Fruit fly (Drosophila melanogaster): ENCODE results near the gene pot.

Gene pot

DNA sequence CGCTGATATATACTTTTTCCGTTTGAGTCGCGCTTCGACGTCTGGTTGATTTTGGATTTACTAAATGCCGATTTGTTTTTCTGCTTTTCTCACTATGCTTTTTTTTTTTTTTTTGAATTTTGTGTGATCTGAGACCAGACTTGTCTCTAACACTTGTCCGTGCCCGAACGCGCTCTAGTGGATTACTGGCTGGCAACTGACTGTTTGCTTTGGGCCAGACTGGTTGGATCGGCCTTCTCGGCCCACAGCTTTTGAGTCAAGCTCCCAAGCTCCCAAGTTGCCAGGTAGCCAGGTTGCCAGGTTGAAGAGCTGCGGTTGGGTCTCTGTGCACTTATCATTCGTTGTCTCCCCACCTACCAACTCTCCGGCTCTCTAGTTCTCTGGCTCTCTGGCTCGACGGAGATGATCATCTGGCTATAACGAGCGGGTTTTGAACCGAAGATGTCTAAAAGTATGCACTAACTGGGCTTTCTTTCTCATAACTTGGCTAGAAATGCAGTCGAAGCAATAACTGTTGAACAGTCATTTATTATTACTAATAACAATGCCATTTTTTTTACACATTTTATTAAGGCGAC lies at the start of gene pot:
Gene pot, minus strand, starts transcription at position 205 of the 578 bp plus-strand sequence.
- TF ChIP-seq kay (GFP tag; ENCODE audit: borderline replicate concordance) = no peak
- TF ChIP-seq Hr96 (GFP tag; optimal IDR thresholded peaks at IDR 0.05) = no peak
- no peak for TF ChIP-seq pad (GFP tag; optimal IDR thresholded peaks at IDR 0.05)
- peak; percentile 58 for TF ChIP-seq tj (GFP tag; optimal IDR thresholded peaks at IDR 0.05)

DNA sequence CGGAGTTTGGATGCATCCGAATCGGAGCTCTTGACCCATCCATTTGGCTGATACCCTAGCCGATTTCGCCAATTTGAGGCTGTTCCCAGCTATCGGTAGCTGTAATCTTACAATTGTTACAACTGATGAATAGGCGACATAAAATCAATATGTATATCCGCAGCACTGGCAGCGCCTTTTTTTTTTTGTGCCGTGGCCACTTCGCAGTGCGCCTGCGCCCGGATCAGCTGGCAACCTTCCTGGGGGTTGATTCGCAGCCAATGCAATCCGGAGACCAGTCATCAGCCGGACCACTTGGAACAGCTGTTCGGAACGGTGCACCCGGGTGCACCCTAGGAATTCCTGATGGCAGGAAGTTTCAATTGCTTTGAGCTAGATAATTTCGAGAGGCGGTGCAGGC lies 13.7 kb upstream of the pot start, which contains the start of gene Pdzd8:
Gene Pdzd8, minus strand, starts transcription at position 125 of the 400 bp plus-strand sequence.
- TF ChIP-seq kay (GFP tag; ENCODE audit: borderline replicate concordance) = no peak
- no peak for TF ChIP-seq Mnt (GFP tag; optimal IDR thresholded peaks at IDR 0.05)
- TF ChIP-seq Hr96 (GFP tag; optimal IDR thresholded peaks at IDR 0.05) = no peak
- no peak for TF ChIP-seq Clk (GFP tag; optimal IDR thresholded peaks at IDR 0.05)
- TF ChIP-seq Crg-1 (GFP tag; optimal IDR thresholded peaks at IDR 0.05) = no peak
- no peak for TF ChIP-seq CG14711 (tag; optimal IDR thresholded peaks at IDR 0.05)
- TF ChIP-seq bab1 (GFP tag; optimal IDR thresholded peaks at IDR 0.05) = no peak
- no peak for TF ChIP-seq CG7045 (GFP tag; optimal IDR thresholded peaks at IDR 0.05)
- TF ChIP-seq tj (GFP tag; optimal IDR thresholded peaks at IDR 0.05) = no peak
- TF ChIP-seq toe (GFP tag; optimal IDR thresholded peaks at IDR 0.05) = no peak
- no peak for TF ChIP-seq CG33017 (tag; optimal IDR thresholded peaks at IDR 0.05)
- no peak for TF ChIP-seq CG1620 (GFP tag; optimal IDR thresholded peaks at IDR 0.05)
- TF ChIP-seq CG12768 (GFP tag; optimal IDR thresholded peaks at IDR 0.05) = no peak
- TF ChIP-seq CG11617 (GFP tag; optimal IDR thresholded peaks at IDR 0.05) = no peak

DNA sequence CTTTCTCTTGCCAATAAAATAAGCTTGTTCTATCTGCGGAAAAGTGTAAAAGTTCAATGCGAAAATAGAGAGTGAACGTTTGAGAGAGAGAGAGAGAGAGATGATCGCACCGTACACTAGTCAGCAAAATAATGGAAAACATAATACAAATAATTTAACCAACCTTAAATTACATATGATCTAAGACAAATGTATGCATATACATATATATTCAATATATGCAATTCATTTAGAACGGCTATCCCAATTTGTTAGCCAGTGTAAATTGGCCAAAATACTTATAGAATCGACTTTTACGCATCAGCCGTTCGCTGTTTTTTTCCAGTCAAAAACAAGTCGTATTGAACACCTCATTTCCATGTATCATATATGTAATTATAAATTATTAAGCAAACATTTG lies 8.2 kb upstream of the pot start:
- peak; percentile 62 for TF ChIP-seq CG7101 (tag; optimal IDR thresholded peaks at IDR 0.05)
- TF ChIP-seq CG33017 (tag; optimal IDR thresholded peaks at IDR 0.05) = peak; percentile 2
- no peak for TF ChIP-seq cic (GFP tag; optimal IDR thresholded peaks at IDR 0.05)
- no peak for TF ChIP-seq toe (GFP tag; optimal IDR thresholded peaks at IDR 0.05)
- no peak for TF ChIP-seq CG1620 (GFP tag; optimal IDR thresholded peaks at IDR 0.05)
- TF ChIP-seq CG14711 (tag; optimal IDR thresholded peaks at IDR 0.05) = peak; percentile 60
- TF ChIP-seq Clk (GFP tag; optimal IDR thresholded peaks at IDR 0.05) = no peak
- TF ChIP-seq bab1 (GFP tag; optimal IDR thresholded peaks at IDR 0.05) = peak; percentile 62
- no peak for TF ChIP-seq cnc (optimal IDR thresholded peaks at IDR 0.05)
- no peak for TF ChIP-seq ovo (GFP tag; optimal IDR thresholded peaks at IDR 0.05)
- TF ChIP-seq CG7045 (GFP tag; optimal IDR thresholded peaks at IDR 0.05) = no peak

DNA sequence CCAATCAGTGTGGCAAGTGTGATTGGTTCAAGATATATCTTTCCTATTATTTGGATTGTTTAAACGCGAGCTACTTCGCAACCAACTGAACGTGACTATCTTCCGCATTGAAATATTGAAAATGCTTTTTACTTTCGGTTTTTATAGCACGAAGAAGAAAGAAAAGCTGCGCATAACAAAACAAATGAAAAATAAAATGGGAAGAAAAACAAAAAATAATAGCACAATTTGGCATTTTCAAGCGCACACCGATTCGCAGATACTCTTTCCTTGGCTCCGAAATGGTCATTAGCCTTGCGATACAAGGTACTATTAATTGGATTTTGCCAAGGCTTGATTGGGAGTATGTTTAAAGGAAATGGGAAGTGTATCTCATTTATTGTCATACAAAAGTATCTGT lies 7.5 kb upstream of the pot start, which contains the start of gene Sclp:
Gene Sclp, minus strand, starts transcription at position 101 of the 400 bp plus-strand sequence.
- TF ChIP-seq Crg-1 (GFP tag; optimal IDR thresholded peaks at IDR 0.05) (no peak), Hr96 (GFP tag; optimal IDR thresholded peaks at IDR 0.05) (no peak), CG1620 (GFP tag; optimal IDR thresholded peaks at IDR 0.05) (no peak), Clk (GFP tag; optimal IDR thresholded peaks at IDR 0.05) (no peak), CG7101 (tag; optimal IDR thresholded peaks at IDR 0.05) (no peak), CG5204 (GFP tag; optimal IDR thresholded peaks at IDR 0.05) (no peak), kay (GFP tag; ENCODE audit: borderline replicate concordance) (no peak), tj (GFP tag; optimal IDR thresholded peaks at IDR 0.05) (no peak), CG14711 (tag; optimal IDR thresholded peaks at IDR 0.05) (no peak), toe (GFP tag; optimal IDR thresholded peaks at IDR 0.05) (no peak), pad (GFP tag; optimal IDR thresholded peaks at IDR 0.05) (no peak), CG12768 (GFP tag; optimal IDR thresholded peaks at IDR 0.05) (no peak), bab1 (GFP tag; optimal IDR thresholded peaks at IDR 0.05) (no peak), CG33017 (tag; optimal IDR thresholded peaks at IDR 0.05) (no peak), cnc (optimal IDR thresholded peaks at IDR 0.05) (no peak), ovo (GFP tag; optimal IDR thresholded peaks at IDR 0.05) (no peak)

DNA sequence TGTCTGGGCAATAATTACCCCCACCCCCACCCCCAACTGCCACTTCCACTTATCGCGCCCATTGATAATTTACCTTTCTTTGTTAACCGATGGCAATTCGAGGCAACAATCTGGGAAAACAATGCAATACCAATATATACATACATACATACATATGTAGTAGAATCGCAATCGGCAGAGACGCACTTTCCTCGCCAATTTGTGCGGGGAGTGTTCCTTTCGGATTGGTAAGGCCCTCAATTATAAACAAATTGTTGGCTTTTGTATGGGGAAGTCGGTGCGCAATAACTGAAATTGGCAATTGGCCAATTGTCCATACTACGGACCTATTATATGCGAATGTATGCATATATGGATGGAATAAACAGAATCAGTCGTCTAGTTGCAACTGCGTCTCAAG lies 6.6 kb upstream of the pot start:
- no peak for TF ChIP-seq cnc (optimal IDR thresholded peaks at IDR 0.05)
- no peak for TF ChIP-seq CG14711 (tag; optimal IDR thresholded peaks at IDR 0.05)
- no peak for TF ChIP-seq tj (GFP tag; optimal IDR thresholded peaks at IDR 0.05)
- TF ChIP-seq CG7101 (tag; optimal IDR thresholded peaks at IDR 0.05) = no peak
- TF ChIP-seq CG12768 (GFP tag; optimal IDR thresholded peaks at IDR 0.05) = no peak
- TF ChIP-seq CG11617 (GFP tag; optimal IDR thresholded peaks at IDR 0.05) = no peak
- TF ChIP-seq Mnt (GFP tag; optimal IDR thresholded peaks at IDR 0.05) = no peak
- TF ChIP-seq pad (GFP tag; optimal IDR thresholded peaks at IDR 0.05) = no peak
- no peak for TF ChIP-seq toe (GFP tag; optimal IDR thresholded peaks at IDR 0.05)
- TF ChIP-seq cic (GFP tag; optimal IDR thresholded peaks at IDR 0.05) = no peak
- no peak for TF ChIP-seq Hr96 (GFP tag; optimal IDR thresholded peaks at IDR 0.05)
- TF ChIP-seq Clk (GFP tag; optimal IDR thresholded peaks at IDR 0.05) = no peak
- no peak for TF ChIP-seq CG33017 (tag; optimal IDR thresholded peaks at IDR 0.05)
- no peak for TF ChIP-seq kay (GFP tag; ENCODE audit: borderline replicate concordance)
- no peak for TF ChIP-seq Crg-1 (GFP tag; optimal IDR thresholded peaks at IDR 0.05)
- TF ChIP-seq bab1 (GFP tag; optimal IDR thresholded peaks at IDR 0.05) = no peak
- no peak for TF ChIP-seq CG1620 (GFP tag; optimal IDR thresholded peaks at IDR 0.05)
- no peak for TF ChIP-seq CG5204 (GFP tag; optimal IDR thresholded peaks at IDR 0.05)
- TF ChIP-seq ovo (GFP tag; optimal IDR thresholded peaks at IDR 0.05) = no peak
- no peak for TF ChIP-seq CG7045 (GFP tag; optimal IDR thresholded peaks at IDR 0.05)

DNA sequence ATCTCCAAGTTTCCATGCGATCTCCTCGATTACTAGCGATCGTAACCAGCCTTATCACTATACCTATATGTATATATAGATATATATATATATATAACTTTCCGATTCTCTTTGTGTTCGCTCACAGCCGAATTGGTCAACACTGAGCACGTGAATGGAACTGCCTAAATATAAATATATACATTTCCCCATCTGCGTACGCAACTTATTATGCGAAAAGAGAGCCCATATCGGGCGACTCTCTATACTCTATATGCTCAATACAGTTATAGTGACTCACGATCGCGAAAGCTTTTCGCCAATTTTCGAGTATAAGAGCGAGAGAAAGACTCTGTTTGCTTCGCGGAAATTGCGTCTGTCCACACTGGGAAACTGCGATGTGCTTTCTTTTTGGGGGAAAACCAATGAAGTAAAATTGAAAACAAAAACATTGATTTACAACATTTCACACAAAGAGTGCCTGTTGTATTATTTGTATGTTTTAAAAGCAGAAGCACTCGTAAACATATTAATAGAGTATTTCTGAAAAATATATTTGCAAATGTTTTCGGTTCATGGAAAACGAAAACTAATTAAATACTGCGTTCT lies 5.7 kb upstream of the pot start:
- no peak for TF ChIP-seq CG7045 (GFP tag; optimal IDR thresholded peaks at IDR 0.05)
- peak; percentile 4 for TF ChIP-seq ovo (GFP tag; optimal IDR thresholded peaks at IDR 0.05)
- TF ChIP-seq CG33017 (tag; optimal IDR thresholded peaks at IDR 0.05) = no peak
- no peak for TF ChIP-seq Clk (GFP tag; optimal IDR thresholded peaks at IDR 0.05)
- no peak for TF ChIP-seq CG7101 (tag; optimal IDR thresholded peaks at IDR 0.05)
- TF ChIP-seq Mnt (GFP tag; optimal IDR thresholded peaks at IDR 0.05) = peak; percentile 25
- no peak for TF ChIP-seq cnc (optimal IDR thresholded peaks at IDR 0.05)
- no peak for TF ChIP-seq tj (GFP tag; optimal IDR thresholded peaks at IDR 0.05)
- TF ChIP-seq toe (GFP tag; optimal IDR thresholded peaks at IDR 0.05) = no peak
- no peak for TF ChIP-seq CG11617 (GFP tag; optimal IDR thresholded peaks at IDR 0.05)
- no peak for TF ChIP-seq Crg-1 (GFP tag; optimal IDR thresholded peaks at IDR 0.05)
- no peak for TF ChIP-seq CG12768 (GFP tag; optimal IDR thresholded peaks at IDR 0.05)
- TF ChIP-seq Hr96 (GFP tag; optimal IDR thresholded peaks at IDR 0.05) = no peak
- peak; percentile 39 for TF ChIP-seq kay (GFP tag; ENCODE audit: borderline replicate concordance)
- peak; percentile 40 for TF ChIP-seq bab1 (GFP tag; optimal IDR thresholded peaks at IDR 0.05)
- TF ChIP-seq pad (GFP tag; optimal IDR thresholded peaks at IDR 0.05) = peak; percentile 89
- TF ChIP-seq cic (GFP tag; optimal IDR thresholded peaks at IDR 0.05) = no peak
- TF ChIP-seq CG1620 (GFP tag; optimal IDR thresholded peaks at IDR 0.05) = no peak
- TF ChIP-seq CG5204 (GFP tag; optimal IDR thresholded peaks at IDR 0.05) = no peak
- TF ChIP-seq CG14711 (tag; optimal IDR thresholded peaks at IDR 0.05) = no peak
